Fruit fly (Drosophila melanogaster) Kc167 (cell line): ENCODE data around the gene CG12974.

Experiments used
- Myc ChIP-seq: fragments of >200 bp; optimal IDR thresholded peaks from 2 replicates; lab custom pipeline; 2017; ENCODE audit warnings: missing external identifiers
- Sin3A ChIP-seq: fragments of >200 bp; optimal IDR thresholded peaks from 2 replicates; lab custom pipeline; 2018; ENCODE audit warnings: missing external identifiers
- psq ChIP-seq: fragments of >200 bp; optimal IDR thresholded peaks from 2 replicates; lab custom pipeline; 2017; ENCODE audit warnings: missing external identifiers
- ttk ChIP-seq: sonication (Bioruptor generic); optimal IDR thresholded peaks from 2 replicates; lab custom pipeline; 2017; ENCODE audit warnings: missing external identifiers

- TF ChIP-seq Myc (lab: Kevin White, UChicago) (no peak), psq (no peak), Sin3A (lab: Kevin White, UChicago) (no peak), ttk (lab: Kevin White, UChicago) (no peak)
These were observed 23.3 kb downstream of the CG12974 start for dm6 chr3L:21262426-21262825.
